Worm (Caenorhabditis elegans) whole organism, L2 larva: ENCODE measurements around the gene Y37E11AL.1.

Experiments
- ZK546.5 ChIP-seq: sonication (generic microtip); optimal IDR thresholded peaks from 2 replicates; lab custom pipeline; 2017; ENCODE audit warnings: missing biosample characterization, missing genetic modification characterization
- ama-1 ChIP-seq: fragments of 150-350 bp; optimal IDR thresholded peaks from 2 replicates; lab custom pipeline; 2018; ENCODE audit warnings: inconsistent platforms
- dmd-4 ChIP-seq: sonication (generic microtip); optimal IDR thresholded peaks from 2 replicates; lab custom pipeline; 2017; ENCODE audit warnings: missing biosample characterization, missing genetic modification characterization
- elt-3 ChIP-seq: sonication (generic microtip); optimal IDR thresholded peaks from 2 replicates; lab custom pipeline; 2017; ENCODE audit warnings: missing biosample characterization, missing genetic modification characterization
- lin-13 ChIP-seq: fragments of 150-350 bp; optimal IDR thresholded peaks from 2 replicates; lab custom pipeline; 2014; ENCODE audit warnings: missing biosample characterization, missing genetic modification reagents, missing genetic modification characterization
- mab-5 ChIP-seq: fragments of 150-350 bp; optimal IDR thresholded peaks from 2 replicates; lab custom pipeline; 2014; ENCODE audit warnings: missing biosample characterization, missing genetic modification characterization
- mdl-1 ChIP-seq, 2 experiments: fragments of 150-350 bp in 1 of 2; sonication (generic microtip) in 1 of 2; optimal IDR thresholded peaks; 2 replicates each; lab custom pipeline; 2017; ENCODE audit warnings: missing biosample characterization in 2 of 2, missing genetic modification characterization in 2 of 2
- nhr-11 ChIP-seq: fragments of 150-350 bp; optimal IDR thresholded peaks from 2 replicates; lab custom pipeline; 2014; ENCODE audit warnings: missing biosample characterization, missing genetic modification characterization
- nhr-23 ChIP-seq: fragments of 150-350 bp; optimal IDR thresholded peaks from 2 replicates; lab custom pipeline; 2014; ENCODE audit warnings: missing biosample characterization, missing genetic modification reagents, missing genetic modification characterization
- snpc-4 ChIP-seq: fragments of 150-350 bp; optimal IDR thresholded peaks from 2 replicates; lab custom pipeline; 2014; ENCODE audit warnings: missing biosample characterization, missing genetic modification characterization

- TF ChIP-seq mdl-1 (tag; optimal IDR thresholded peaks at IDR 0.05; lab: Kevin White, UChicago) (no peak), elt-3 (tag; lab: Kevin White, UChicago) (no peak), ama-1 (no peak), mab-5 (no peak), lin-13 (GFP tag; lab: Kevin White, UChicago) (no peak), snpc-4 (tag; lab: Kevin White, UChicago) (no peak), dmd-4 (tag; lab: Kevin White, UChicago) (no peak), ZK546.5 (tag; lab: Kevin White, UChicago) (no peak), nhr-23 (tag; lab: Kevin White, UChicago) (no peak), nhr-11 (tag; lab: Kevin White, UChicago) (no peak)
Observed at ce11 chrIV:3743748-3744147, 34.4 kb downstream of the Y37E11AL.1 start, which contains the start of gene siah-1.
